Worm (Caenorhabditis elegans) whole organism, L1 larva: ENCODE data around the gene apc-2.

Source experiments
- C16A3.4 ChIP-seq: fragments of 150-350 bp; optimal IDR thresholded peaks from 2 replicates; lab custom pipeline; 2014; ENCODE audit warnings: missing biosample characterization, missing genetic modification characterization
- Y116A8C.19 ChIP-seq: sonication (generic microtip); optimal IDR thresholded peaks from 2 replicates; lab custom pipeline; 2016; ENCODE audit warnings: missing compliant biosample characterization, missing genetic modification characterization, borderline replicate concordance
- aha-1 ChIP-seq: fragments of 150-350 bp; optimal IDR thresholded peaks from 2 replicates; lab custom pipeline; 2014; ENCODE audit warnings: missing biosample characterization, missing genetic modification characterization
- alr-1 ChIP-seq: fragments of 200-800 bp; sonication (Bioruptor generic); optimal IDR thresholded peaks from 2 replicates; lab custom pipeline; 2018; ENCODE audit warnings: borderline replicate concordance, mild to moderate bottlenecking, missing genetic modification characterization, missing compliant biosample characterization
- aly-2 ChIP-seq: fragments of 150-350 bp; optimal IDR thresholded peaks from 2 replicates; lab custom pipeline; 2014; ENCODE audit warnings: missing biosample characterization, missing genetic modification characterization
- ama-1 ChIP-seq: fragments of 150-350 bp; optimal IDR thresholded peaks from 2 replicates; lab custom pipeline; 2014
- blmp-1 ChIP-seq: fragments of 150-350 bp; optimal IDR thresholded peaks from 2 replicates; lab custom pipeline; 2014; ENCODE audit warnings: missing biosample characterization, missing genetic modification characterization
- dpl-1 ChIP-seq, 3 experiments: fragments of 150-350 bp in 2 of 3; sonication (generic microtip) in 1 of 3; optimal IDR thresholded peaks; 2 replicates each; lab custom pipeline; 2014 to 2017; ENCODE audit warnings: missing biosample characterization in 3 of 3, missing genetic modification characterization in 3 of 3, missing genetic modification reagents in 3 of 3
- dsc-1 ChIP-seq: sonication (generic microtip); optimal IDR thresholded peaks from 2 replicates; lab custom pipeline; 2016; ENCODE audit warnings: mild to moderate bottlenecking, missing genetic modification characterization, missing compliant biosample characterization
- efl-1 ChIP-seq, 4 experiments: fragments of 150-350 bp; optimal IDR thresholded peaks in 3 of 4; peaks in 1 of 4; 1 replicate in 1 of 4; 2 replicates in 3 of 4; lab custom pipeline; 2014; ENCODE audit warnings: missing biosample characterization in 2 of 4, missing genetic modification characterization in 2 of 4, missing genetic modification reagents in 2 of 4
- egl-13 ChIP-seq: sonication (generic microtip); optimal IDR thresholded peaks from 2 replicates; lab custom pipeline; 2016; ENCODE audit warnings: missing genotype, missing genetic modification reagents, missing genetic modification characterization, missing compliant biosample characterization
- elt-2 ChIP-seq: sonication (generic microtip); optimal IDR thresholded peaks from 2 replicates; lab custom pipeline; 2016; ENCODE audit warnings: missing genetic modification characterization, mild to moderate bottlenecking, inconsistent platforms, missing compliant biosample characterization, missing genetic modification reagents
- ets-5 ChIP-seq: fragments of 200-800 bp; sonication (Bioruptor generic); IDR thresholded peaks from 2 replicates; pipeline ENCODE4 v1.3.6; 2022; ENCODE audit warnings: missing genetic modification characterization, missing compliant biosample characterization
- fkh-10 ChIP-seq: sonication (generic microtip); optimal IDR thresholded peaks from 2 replicates; lab custom pipeline; 2017; ENCODE audit warnings: missing biosample characterization, missing genetic modification reagents, missing genetic modification characterization
- fkh-4 ChIP-seq: sonication (generic microtip); optimal IDR thresholded peaks from 2 replicates; lab custom pipeline; 2016; ENCODE audit warnings: missing compliant biosample characterization, missing genetic modification characterization, borderline replicate concordance
- fkh-8 ChIP-seq: sonication (generic microtip); optimal IDR thresholded peaks from 2 replicates; lab custom pipeline; 2016; ENCODE audit warnings: mild to moderate bottlenecking, missing genetic modification characterization, missing compliant biosample characterization
- grh-1 ChIP-seq: fragments of 200-800 bp; sonication (Bioruptor generic); IDR thresholded peaks from 2 replicates; pipeline ENCODE4 v1.3.6; 2022; ENCODE audit warnings: missing genetic modification reagents, missing genetic modification characterization, missing compliant biosample characterization
- irx-1 ChIP-seq: sonication (generic microtip); optimal IDR thresholded peaks from 2 replicates; lab custom pipeline; 2016; ENCODE audit warnings: missing genetic modification characterization, missing compliant biosample characterization
- lin-14 ChIP-seq: fragments of 200-800 bp; sonication (Bioruptor generic); optimal IDR thresholded peaks from 2 replicates; lab custom pipeline; 2018; ENCODE audit warnings: mild to moderate bottlenecking, missing genetic modification characterization, moderate library complexity, missing compliant biosample characterization
- lsy-2 ChIP-seq, 2 experiments: fragments of 150-350 bp; optimal IDR thresholded peaks; 2 replicates each; lab custom pipeline; 2014; ENCODE audit warnings: missing biosample characterization in 2 of 2, missing genetic modification characterization in 2 of 2
- mdl-1 ChIP-seq, 2 experiments: fragments of 150-350 bp; optimal IDR thresholded peaks; 2 replicates each; lab custom pipeline; 2014 to 2017; ENCODE audit warnings: missing biosample characterization in 2 of 2, missing genetic modification characterization in 2 of 2, inconsistent platforms in 1 of 2
- mef-2 ChIP-seq: fragments of 150-350 bp; optimal IDR thresholded peaks from 2 replicates; lab custom pipeline; 2014; ENCODE audit warnings: missing biosample characterization, missing genetic modification characterization
- mep-1 ChIP-seq: fragments of 150-350 bp; optimal IDR thresholded peaks from 2 replicates; lab custom pipeline; 2014; ENCODE audit warnings: missing biosample characterization, missing genetic modification characterization
- nhr-19 ChIP-seq: fragments of 200-800 bp; sonication (Bioruptor generic); conservative IDR thresholded peaks from 2 replicates; pipeline ENCODE4 v1.3.6; 2022; ENCODE audit warnings: missing genetic modification characterization, missing compliant biosample characterization
- nhr-20 ChIP-seq: sonication (generic microtip); optimal IDR thresholded peaks from 2 replicates; lab custom pipeline; 2016; ENCODE audit warnings: mild to moderate bottlenecking, missing genetic modification characterization, missing compliant biosample characterization
- nhr-237 ChIP-seq: fragments of 150-350 bp; optimal IDR thresholded peaks from 2 replicates; lab custom pipeline; 2014; ENCODE audit warnings: missing biosample characterization, missing genetic modification characterization
- nhr-28 ChIP-seq: fragments of 150-350 bp; optimal IDR thresholded peaks from 2 replicates; lab custom pipeline; 2014; ENCODE audit warnings: missing biosample characterization, missing genetic modification characterization
- nhr-47 ChIP-seq: sonication (generic microtip); optimal IDR thresholded peaks from 2 replicates; lab custom pipeline; 2016; ENCODE audit warnings: mild to moderate bottlenecking, missing genetic modification characterization, moderate library complexity, missing compliant biosample characterization
- nhr-76 ChIP-seq: sonication (generic microtip); optimal IDR thresholded peaks from 2 replicates; lab custom pipeline; 2017; ENCODE audit warnings: missing biosample characterization, missing genetic modification characterization
- nhr-84 ChIP-seq: sonication (generic microtip); optimal IDR thresholded peaks from 2 replicates; lab custom pipeline; 2017; ENCODE audit warnings: missing biosample characterization, missing genetic modification characterization
- nhr-85 ChIP-seq: sonication (generic microtip); peaks from one replicate; lab custom pipeline; 2016; ENCODE audit warnings: missing genetic modification characterization, inconsistent platforms, missing compliant biosample characterization
- nhr-90 ChIP-seq: sonication (generic microtip); optimal IDR thresholded peaks from 2 replicates; lab custom pipeline; 2016; ENCODE audit warnings: mild to moderate bottlenecking, missing genetic modification characterization, missing compliant biosample characterization; ENCODE audit not compliant: poor library complexity
- pax-3 ChIP-seq: fragments of 200-800 bp; sonication (Bioruptor generic); optimal IDR thresholded peaks from 2 replicates; lab custom pipeline; 2018; ENCODE audit warnings: mild to moderate bottlenecking, missing genetic modification characterization, moderate library complexity, missing compliant biosample characterization
- pqm-1 ChIP-seq: sonication (generic microtip); optimal IDR thresholded peaks from 3 replicates; lab custom pipeline; 2017; ENCODE audit warnings: missing biosample characterization, missing genetic modification characterization
- sptf-1 ChIP-seq: fragments of 150-350 bp; optimal IDR thresholded peaks from 2 replicates; lab custom pipeline; 2014; ENCODE audit warnings: missing biosample characterization, missing genetic modification characterization
- sup-37 ChIP-seq: fragments of 200-800 bp; sonication (Bioruptor generic); optimal IDR thresholded peaks from 2 replicates; lab custom pipeline; 2018; ENCODE audit warnings: mild to moderate bottlenecking, missing genetic modification characterization, missing compliant biosample characterization
- tlp-1 ChIP-seq: fragments of 150-350 bp; optimal IDR thresholded peaks from 2 replicates; lab custom pipeline; 2014; ENCODE audit warnings: missing biosample characterization, missing genetic modification characterization
- unc-130 ChIP-seq: fragments of 150-350 bp; optimal IDR thresholded peaks from 2 replicates; lab custom pipeline; 2017; ENCODE audit warnings: missing biosample characterization, missing genetic modification characterization, inconsistent platforms
- unc-30 ChIP-seq: sonication (generic microtip); optimal IDR thresholded peaks from 2 replicates; lab custom pipeline; 2017; ENCODE audit warnings: missing biosample characterization, missing genetic modification characterization
- unc-86 ChIP-seq: sonication (generic microtip); optimal IDR thresholded peaks from 2 replicates; lab custom pipeline; 2016; ENCODE audit warnings: missing genetic modification characterization, missing compliant biosample characterization
- unc-98 ChIP-seq: fragments of 200-800 bp; sonication (Bioruptor generic); IDR thresholded peaks from 2 replicates; pipeline ENCODE4 v1.3.6; 2022; ENCODE audit warnings: missing genetic modification characterization, missing compliant biosample characterization
- xbp-1 ChIP-seq: sonication (generic microtip); optimal IDR thresholded peaks from 2 replicates; lab custom pipeline; 2016; ENCODE audit warnings: missing genetic modification characterization, missing compliant biosample characterization
- zag-1 ChIP-seq: fragments of 150-350 bp; optimal IDR thresholded peaks from 2 replicates; lab custom pipeline; 2014; ENCODE audit warnings: missing biosample characterization, missing genetic modification characterization
- ztf-11 ChIP-seq, 2 experiments: sonication (generic microtip); optimal IDR thresholded peaks; 2 replicates each; lab custom pipeline; 2016 to 2017; ENCODE audit warnings: missing genetic modification characterization in 2 of 2, missing biosample characterization in 1 of 2, missing compliant biosample characterization in 1 of 2
- ztf-4 ChIP-seq: fragments of 150-350 bp; optimal IDR thresholded peaks from 2 replicates; lab custom pipeline; 2014; ENCODE audit warnings: missing biosample characterization, missing genetic modification characterization

The apc-2 gene

DNA sequence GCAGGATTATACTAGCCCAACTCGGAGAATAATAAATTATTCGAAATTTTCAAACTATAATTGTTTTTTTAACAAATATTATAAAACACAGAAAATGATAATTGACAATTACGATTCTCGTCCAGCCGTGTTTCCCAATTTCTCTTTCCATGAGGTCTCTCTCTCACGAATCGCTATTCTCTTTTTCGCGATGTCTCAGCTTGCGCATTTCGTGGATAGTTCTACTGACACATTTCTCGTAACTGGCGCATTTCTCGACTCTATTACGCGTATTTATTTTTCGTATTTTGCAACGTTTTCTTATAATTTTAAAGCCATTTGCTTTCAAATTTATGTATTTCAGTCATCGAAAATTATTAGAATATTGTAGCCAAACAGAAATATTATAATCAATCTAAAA lies 36.6 kb upstream of the apc-2 start (continued):
- peak; percentile 96 for TF ChIP-seq nhr-90
- TF ChIP-seq fkh-8 (tag; lab: Kevin White, UChicago) = peak; percentile 99
- no peak for TF ChIP-seq alr-1 (tag; lab: Kevin White, UChicago)
- no peak for TF ChIP-seq tlp-1 (tag; lab: Kevin White, UChicago)
- TF ChIP-seq dpl-1 (GFP tag; optimal IDR thresholded peaks at IDR 0.05; lab: Kevin White, UChicago) = peak; percentile 92 to 93 (median 92)
- peak; percentile 95 for TF ChIP-seq nhr-85
- peak; percentile 98 for TF ChIP-seq mep-1 (tag; lab: Kevin White, UChicago)
- TF ChIP-seq unc-98 (GFP tag; lab: Robert Waterston, UW) = peak; percentile 86
- peak; percentile 94 for TF ChIP-seq unc-86 (tag; lab: Kevin White, UChicago)
- peak; percentile 97 for TF ChIP-seq pax-3 (tag; lab: Kevin White, UChicago)

DNA sequence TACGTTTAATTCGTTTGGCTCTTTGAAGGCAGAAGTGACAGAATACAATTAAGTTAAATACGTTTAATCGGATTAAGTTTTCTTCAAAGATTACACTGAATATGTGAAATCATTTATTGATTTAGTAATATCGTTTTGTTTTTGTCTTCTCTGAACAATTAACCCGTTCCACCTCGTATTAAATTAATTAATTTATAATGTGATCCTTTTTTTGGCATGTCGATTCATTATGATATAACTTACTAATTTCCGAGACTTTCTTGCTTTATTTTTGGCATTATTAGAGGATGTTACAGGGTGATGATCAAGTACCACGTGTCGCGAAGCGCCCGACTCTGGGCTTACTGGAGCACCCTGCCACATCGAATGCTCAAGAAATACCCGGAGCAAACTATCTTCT lies 36.2 kb upstream of the apc-2 start, which contains the start of gene K12H4.5:
TSS of gene K12H4.5 (plus strand) at position 301 of the 400 bp plus-strand sequence.
- no peak for TF ChIP-seq nhr-19
- no peak for TF ChIP-seq unc-30 (tag; lab: Kevin White, UChicago)
- no peak for TF ChIP-seq nhr-76 (tag; lab: Kevin White, UChicago)
- TF ChIP-seq ztf-11 (tag; optimal IDR thresholded peaks at IDR 0.05; lab: Kevin White, UChicago) = no peak
- TF ChIP-seq nhr-47 = no peak
- TF ChIP-seq aly-2 = no peak

DNA sequence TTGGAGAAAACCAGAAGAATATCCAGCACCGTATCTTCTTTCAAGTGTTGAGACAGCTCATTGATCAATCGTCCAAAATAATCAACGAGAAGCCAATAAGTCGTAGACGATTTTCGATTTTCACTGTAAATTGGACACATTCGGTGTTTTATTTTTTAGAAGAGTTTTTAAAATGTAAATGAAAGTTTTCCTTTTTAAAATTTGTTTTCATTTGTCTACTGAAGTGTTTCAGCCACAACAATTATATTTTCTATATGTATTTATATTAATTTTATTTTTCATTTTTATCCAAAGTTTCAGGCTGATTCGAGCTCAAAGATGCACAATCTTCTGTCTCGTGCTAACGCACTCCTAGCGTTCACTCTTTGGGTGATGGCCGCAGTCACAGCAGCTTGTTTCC lies 35.7 kb upstream of the apc-2 start, which contains the start of gene spcs-3:
TSS of gene spcs-3 (plus strand) at position 301 of the 400 bp plus-strand sequence.
- TF ChIP-seq mdl-1 (tag; optimal IDR thresholded peaks at IDR 0.05; lab: Kevin White, UChicago) (no peak), fkh-10 (GFP tag; lab: Kevin White, UChicago) (no peak), nhr-237 (tag; lab: Kevin White, UChicago) (no peak), nhr-85 (no peak), efl-1 (optimal IDR thresholded peaks at IDR 0.05; lab: Kevin White, UChicago) (no peak), efl-1 (GFP tag; optimal IDR thresholded peaks at IDR 0.05 in 1 of 2; lab: Kevin White, UChicago) (no peak), xbp-1 (tag; lab: Kevin White, UChicago) (no peak), unc-130 (no peak), unc-98 (GFP tag; lab: Robert Waterston, UW) (no peak), nhr-90 (no peak), nhr-84 (no peak), lsy-2 (tag; optimal IDR thresholded peaks at IDR 0.05; lab: Kevin White, UChicago) (no peak), nhr-28 (tag; lab: Kevin White, UChicago) (no peak), dsc-1 (tag; lab: Kevin White, UChicago) (no peak), Y116A8C.19 (no peak), sptf-1 (tag; lab: Kevin White, UChicago) (no peak), zag-1 (tag; lab: Kevin White, UChicago) (no peak), lin-14 (GFP tag; lab: Kevin White, UChicago) (no peak)

DNA sequence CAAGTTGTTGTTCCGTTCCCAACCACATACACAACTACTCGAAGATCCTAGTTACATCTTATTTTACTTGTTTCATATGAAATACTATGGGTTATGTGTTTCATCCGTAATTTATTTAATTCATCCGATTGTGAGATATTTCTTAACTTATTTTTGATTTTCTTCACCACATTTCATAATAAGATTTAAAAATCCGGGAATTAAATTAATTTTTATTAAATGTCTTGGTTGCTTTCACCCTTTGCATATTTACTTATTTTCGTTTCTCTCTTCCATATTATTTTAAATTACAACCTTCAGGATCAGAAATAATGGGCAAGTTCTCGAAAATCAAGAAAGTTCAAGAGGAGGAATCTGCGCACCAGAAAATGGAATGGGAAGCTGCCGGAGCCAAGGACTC lies 34.7 kb upstream of the apc-2 start, which contains the start of gene K12H4.3:
TSS of gene K12H4.3 (plus strand) at position 301 of the 400 bp plus-strand sequence.
- TF ChIP-seq aha-1 (tag; lab: Kevin White, UChicago) (no peak), blmp-1 (no peak)

DNA sequence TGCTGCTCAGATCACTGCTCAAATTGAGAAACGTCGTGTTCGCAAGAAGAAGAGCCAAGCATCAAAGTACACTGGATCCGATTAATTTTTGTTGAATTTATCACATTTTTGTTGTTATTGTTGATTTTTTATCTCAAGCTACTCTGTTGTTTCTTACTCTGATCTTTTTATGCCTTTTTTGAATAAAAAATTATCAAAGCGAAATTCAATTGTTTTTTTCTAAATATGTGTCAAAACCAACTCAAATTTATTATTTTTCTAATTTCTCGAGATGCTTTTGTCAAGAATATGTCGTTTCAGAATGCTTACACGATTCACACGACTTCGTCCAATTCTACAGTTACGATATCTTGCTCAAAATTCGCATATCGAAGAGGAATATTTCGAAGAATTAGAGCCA lies 33.0 kb upstream of the apc-2 start, which contains the start of gene K12H4.2:
TSS of gene K12H4.2 (plus strand) at position 301 of the 400 bp plus-strand sequence.
- TF ChIP-seq efl-1 (optimal IDR thresholded peaks at IDR 0.05; lab: Kevin White, UChicago) (no peak), efl-1 (GFP tag; optimal IDR thresholded peaks at IDR 0.05 in 1 of 2; lab: Kevin White, UChicago) (peak in 1 of 2 experiments; percentile 12), nhr-76 (tag; lab: Kevin White, UChicago) (no peak)
- TF ChIP-seq, all 84 proteins: peak for 1

DNA sequence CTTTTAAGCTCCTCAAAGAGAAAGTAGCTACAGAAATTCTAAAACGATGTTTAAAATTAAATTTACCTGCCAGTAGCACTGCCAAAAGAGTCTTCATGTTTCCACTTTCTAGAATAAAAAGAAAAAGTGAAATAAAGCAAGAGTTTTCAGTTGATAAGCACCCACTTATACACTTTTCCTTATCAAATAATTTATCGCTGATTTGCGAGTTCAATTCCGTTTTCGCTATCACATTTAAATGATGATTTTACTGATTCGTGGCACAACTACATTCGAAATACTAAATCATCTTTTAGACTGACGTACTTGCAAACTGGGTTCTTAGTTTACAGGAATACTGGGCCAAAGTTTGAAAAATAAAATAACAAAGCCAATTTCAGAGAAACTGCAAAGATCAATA lies 29.5 kb upstream of the apc-2 start, which contains the start of gene K12H4.7:
TSS of gene K12H4.7 (minus strand) at position 138 of the 400 bp plus-strand sequence.
- no peak for TF ChIP-seq irx-1 (tag; lab: Kevin White, UChicago)
- peak; percentile 74 for TF ChIP-seq elt-2 (tag; lab: Kevin White, UChicago)
- TF ChIP-seq grh-1 (GFP tag; lab: Robert Waterston, UW) = no peak
- no peak for TF ChIP-seq C16A3.4 (tag; lab: Kevin White, UChicago)
- TF ChIP-seq ets-5 (GFP tag; lab: Robert Waterston, UW) = no peak
- TF ChIP-seq egl-13 (tag; lab: Kevin White, UChicago) = no peak
- TF ChIP-seq sup-37 = no peak
- no peak for TF ChIP-seq mef-2
- TF ChIP-seq ama-1 (lab: Kevin White, UChicago) = no peak
- TF ChIP-seq fkh-10 (GFP tag; lab: Kevin White, UChicago) = no peak
- TF ChIP-seq ztf-4 (tag; lab: Kevin White, UChicago) = no peak
- TF ChIP-seq fkh-4 (tag; lab: Kevin White, UChicago) = no peak
- peak; percentile 74 for TF ChIP-seq pqm-1 (tag; lab: Kevin White, UChicago)
- no peak for TF ChIP-seq nhr-20 (tag; lab: Kevin White, UChicago)
- TF ChIP-seq tlp-1 (tag; lab: Kevin White, UChicago) = peak; percentile 51
